Worm (Caenorhabditis elegans): ENCODE results near the gene F43D2.3.

Gene F43D2.3

ce11 chrV:14617711-14618110, 14.0 kb upstream of the F43D2.3 start:
- no peak for TF ChIP-seq W03F9.2 (tag; optimal IDR thresholded peaks at IDR 0.05)
- TF ChIP-seq dao-5 (tag; optimal IDR thresholded peaks at IDR 0.05): no peak
- TF ChIP-seq him-1 (tag; optimal IDR thresholded peaks at IDR 0.05): no peak

ce11 chrV:14620311-14620710, 11.4 kb upstream of the F43D2.3 start:
- TF ChIP-seq him-1 (tag; optimal IDR thresholded peaks at IDR 0.05) (no peak), W03F9.2 (tag; optimal IDR thresholded peaks at IDR 0.05) (no peak), dao-5 (tag; optimal IDR thresholded peaks at IDR 0.05) (no peak)

ce11 chrV:14620835-14621234, 10.9 kb upstream of the F43D2.3 start, which contains the start of gene hot-1:
Gene hot-1 (plus strand): TSS chrV:14621135.
- no peak for TF ChIP-seq dao-5 (tag; optimal IDR thresholded peaks at IDR 0.05)
- TF ChIP-seq him-1 (tag; optimal IDR thresholded peaks at IDR 0.05): no peak
- no peak for TF ChIP-seq W03F9.2 (tag; optimal IDR thresholded peaks at IDR 0.05)

ce11 chrV:14625662-14626061, 6.0 kb upstream of the F43D2.3 start:
- TF ChIP-seq dao-5 (tag; optimal IDR thresholded peaks at IDR 0.05) (no peak), W03F9.2 (tag; optimal IDR thresholded peaks at IDR 0.05) (no peak), him-1 (tag; optimal IDR thresholded peaks at IDR 0.05) (no peak)

- TF ChIP-seq dao-5 (tag; optimal IDR thresholded peaks at IDR 0.05) (no peak), him-1 (tag; optimal IDR thresholded peaks at IDR 0.05) (no peak), W03F9.2 (tag; optimal IDR thresholded peaks at IDR 0.05) (no peak)
Measured at ce11 chrV:14633319-14633718, 1.6 kb downstream of the F43D2.3 start.

DNA sequence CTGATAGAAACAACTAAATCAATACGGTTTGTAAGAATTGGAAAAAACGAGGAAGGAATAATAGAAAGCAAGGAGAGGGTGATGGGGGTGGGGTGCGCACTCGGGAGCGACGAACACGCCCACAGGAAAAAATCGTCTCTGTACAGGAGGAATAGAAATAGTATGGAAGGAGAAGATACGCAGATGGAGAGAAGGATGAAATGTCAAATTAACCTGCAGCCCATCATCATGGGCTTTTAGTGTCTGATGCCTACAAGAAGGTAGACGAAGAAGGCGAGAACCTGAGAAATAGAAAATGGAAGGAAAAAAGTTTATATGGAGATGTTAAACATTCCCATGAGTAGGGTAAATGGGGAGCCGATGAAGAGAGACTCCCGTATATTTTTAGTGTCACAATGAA, 3.4 kb downstream of the F43D2.3 start, which contains the start of gene F43D2.6:
Gene F43D2.6, minus strand, starts transcription at position 62 of the 400 bp plus-strand sequence.
- TF ChIP-seq W03F9.2 (tag; optimal IDR thresholded peaks at IDR 0.05) (no peak), dao-5 (tag; optimal IDR thresholded peaks at IDR 0.05) (no peak), him-1 (tag; optimal IDR thresholded peaks at IDR 0.05) (no peak)

- TF ChIP-seq dao-5 (tag; optimal IDR thresholded peaks at IDR 0.05) (no peak), W03F9.2 (tag; optimal IDR thresholded peaks at IDR 0.05) (no peak), him-1 (tag; optimal IDR thresholded peaks at IDR 0.05) (no peak)
Measured at ce11 chrV:14638075-14638474, 6.4 kb downstream of the F43D2.3 start.

DNA sequence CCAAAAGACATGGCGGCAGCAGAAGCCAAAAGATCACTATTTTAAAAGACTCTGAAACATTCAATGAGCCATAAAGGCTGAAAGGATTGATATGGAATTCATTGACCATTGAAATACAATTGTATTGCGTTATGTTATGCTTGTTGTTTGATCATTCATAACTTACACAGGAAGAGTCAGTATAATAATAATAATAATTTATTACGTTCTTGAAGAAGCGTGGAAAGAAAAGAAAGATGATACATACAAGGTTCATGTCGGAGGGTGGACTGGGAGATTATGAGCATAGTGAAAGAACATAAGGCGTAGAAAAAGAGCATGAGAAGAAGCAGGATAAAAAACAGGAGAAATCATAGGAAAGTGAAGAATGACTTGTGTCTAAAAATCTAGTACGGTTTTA, 8.4 kb downstream of the F43D2.3 start, which contains the start of gene F43D2.7:
Gene F43D2.7, minus strand, starts transcription at position 101 of the 400 bp plus-strand sequence.
- TF ChIP-seq W03F9.2 (tag; optimal IDR thresholded peaks at IDR 0.05) (no peak), dao-5 (tag; optimal IDR thresholded peaks at IDR 0.05) (no peak), him-1 (tag; optimal IDR thresholded peaks at IDR 0.05) (no peak)

DNA sequence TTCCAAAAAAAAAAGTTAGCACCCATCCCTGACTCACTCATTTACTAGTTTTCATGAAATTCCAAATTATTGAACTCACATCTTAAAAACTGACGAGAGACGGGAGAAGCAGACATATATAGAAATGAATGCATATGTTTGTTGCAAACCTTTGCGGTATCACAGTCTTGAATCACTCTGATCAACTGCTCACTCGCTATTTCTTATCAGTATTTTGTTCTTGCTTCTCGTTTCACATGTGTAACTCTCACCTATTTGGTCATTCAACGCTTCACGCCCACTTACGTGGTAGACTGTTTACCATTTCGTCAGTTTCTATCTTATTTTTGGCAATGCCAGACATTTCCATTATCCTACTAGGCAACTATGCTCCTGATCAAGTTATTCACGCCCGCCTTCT, 9.1 kb downstream of the F43D2.3 start, which contains the start of gene C54G10.1:
Gene C54G10.1, plus strand, starts transcription at position 333 of the 400 bp plus-strand sequence.
- TF ChIP-seq W03F9.2 (tag; optimal IDR thresholded peaks at IDR 0.05) (no peak), dao-5 (tag; optimal IDR thresholded peaks at IDR 0.05) (no peak), him-1 (tag; optimal IDR thresholded peaks at IDR 0.05) (no peak)

ce11 chrV:14642016-14642415, 10.3 kb downstream of the F43D2.3 start:
- TF ChIP-seq him-1 (tag; optimal IDR thresholded peaks at IDR 0.05) (no peak), dao-5 (tag; optimal IDR thresholded peaks at IDR 0.05) (no peak), W03F9.2 (tag; optimal IDR thresholded peaks at IDR 0.05) (no peak)

ce11 chrV:14645817-14646789, 14.4 kb downstream of the F43D2.3 start, which contains the start of the genes rfc-1 and pmp-3:
Gene rfc-1 (minus strand): TSS chrV:14645979.
Gene pmp-3 (plus strand): TSS chrV:14646739.
- TF ChIP-seq dao-5 (tag; optimal IDR thresholded peaks at IDR 0.05) (no peak), W03F9.2 (tag; optimal IDR thresholded peaks at IDR 0.05) (peak; percentile 62), him-1 (tag; optimal IDR thresholded peaks at IDR 0.05) (no peak)

DNA sequence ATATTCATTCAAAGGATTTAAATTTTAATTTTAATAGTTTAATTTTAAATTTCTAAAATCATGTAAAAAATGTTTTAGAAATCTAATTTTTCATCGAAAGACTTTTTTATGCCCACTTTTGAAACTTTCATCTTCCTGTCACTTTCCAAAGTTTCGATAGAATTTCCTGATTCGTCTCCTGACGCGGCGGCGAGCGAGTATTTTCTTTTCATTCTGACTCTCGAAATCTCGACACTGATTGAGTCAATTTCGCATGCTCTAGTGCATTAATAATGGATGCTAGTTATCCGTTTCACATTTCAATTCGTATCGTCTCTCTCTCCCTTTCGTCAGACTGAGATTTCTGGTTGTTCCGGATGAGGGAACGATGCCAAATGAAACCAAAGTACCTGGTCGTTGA, 17.1 kb downstream of the F43D2.3 start:
- TF ChIP-seq dao-5 (tag; optimal IDR thresholded peaks at IDR 0.05) (no peak), W03F9.2 (tag; optimal IDR thresholded peaks at IDR 0.05) (no peak), him-1 (tag; optimal IDR thresholded peaks at IDR 0.05) (no peak)

ce11 chrV:14649929-14650328, 18.2 kb downstream of the F43D2.3 start:
- TF ChIP-seq him-1 (tag; optimal IDR thresholded peaks at IDR 0.05): peak; percentile 9
- TF ChIP-seq W03F9.2 (tag; optimal IDR thresholded peaks at IDR 0.05): no peak

DNA sequence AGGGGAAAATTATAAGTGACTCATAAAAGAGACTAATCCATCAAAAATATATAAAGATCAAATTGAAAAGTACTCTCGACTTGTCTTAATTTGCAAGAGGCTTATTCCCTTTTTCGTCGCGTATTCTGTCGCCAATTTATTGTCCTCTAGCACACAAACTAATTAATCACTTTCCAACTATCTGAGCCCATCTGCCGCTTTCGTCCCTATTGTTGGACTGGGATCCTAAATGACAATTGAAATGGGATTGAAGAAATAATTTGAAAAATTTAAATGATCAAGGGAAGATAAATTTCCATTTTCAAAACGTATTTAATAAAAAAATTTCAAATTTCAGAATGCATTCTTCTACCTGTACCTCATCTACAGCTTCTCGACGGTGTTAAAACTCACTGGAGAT, 18.9 kb downstream of the F43D2.3 start:
- no peak for TF ChIP-seq him-1 (tag; optimal IDR thresholded peaks at IDR 0.05)

Data from whole organism, L4/young adult.